Worm (Caenorhabditis elegans): ENCODE measurements around the gene gsp-2.

gsp-2 gene

ce11 chrIII:7310662-7311340, 25.6 kb upstream of the gsp-2 start, which contains the start of the genes F56C9.6 and F56C9.3:
Gene F56C9.6, minus strand, starts transcription at chrIII:7310773.
Gene F56C9.3, plus strand, starts transcription at chrIII:7311290.
- TF ChIP-seq akir-1 (GFP tag; optimal IDR thresholded peaks at IDR 0.05) (no peak), ceh-40 (GFP tag; IDR thresholded peaks at IDR 0.05) (no peak), Y53G8AR.9 (GFP tag; conservative IDR thresholded peaks at IDR 0.05) (no peak), nhr-27 (tag; optimal IDR thresholded peaks at IDR 0.05) (no peak), pbrm-1 (GFP tag; IDR thresholded peaks at IDR 0.05) (no peak), lsy-27 (tag; optimal IDR thresholded peaks at IDR 0.05; ENCODE audit: borderline replicate concordance, insufficient read depth) (no peak), lin-35 (GFP tag; optimal IDR thresholded peaks at IDR 0.05) (no peak), rcor-1 (GFP tag; IDR thresholded peaks at IDR 0.05) (no peak), xnd-1 (tag; optimal IDR thresholded peaks at IDR 0.05) (peak; percentile 74), T07F8.4 (tag; optimal IDR thresholded peaks at IDR 0.05) (no peak), egrh-3 (GFP tag; IDR thresholded peaks at IDR 0.05) (no peak), dpl-1 (GFP tag; optimal IDR thresholded peaks at IDR 0.05) (peak; percentile 70), attf-5 (GFP tag; optimal IDR thresholded peaks at IDR 0.05) (no peak), tbp1 (GFP tag; optimal IDR thresholded peaks at IDR 0.05) (peak; percentile 16), snpc-4 (GFP tag; optimal IDR thresholded peaks at IDR 0.05) (no peak), snpc-4 (tag; optimal IDR thresholded peaks at IDR 0.05) (peak in 1 of 4 experiments; percentile 12), ztf-25 (GFP tag; IDR thresholded peaks at IDR 0.05) (no peak), bed-2 (GFP tag; IDR thresholded peaks at IDR 0.05) (no peak), F52B5.7 (tag; optimal IDR thresholded peaks at IDR 0.05) (no peak), hrde-1 (tag; optimal IDR thresholded peaks at IDR 0.05; ENCODE audit: borderline replicate concordance) (no peak), hsf-1 (GFP tag; IDR thresholded peaks at IDR 0.05) (0 out of 2 replicates have a peak, but pooled peaks have one; percentile 19), ets-4 (GFP tag; optimal IDR thresholded peaks at IDR 0.05) (no peak), mes-4 (tag; optimal IDR thresholded peaks at IDR 0.05) (no peak), Y53F4B.3 (GFP tag; IDR thresholded peaks at IDR 0.05) (no peak), hmg-20 (GFP tag; IDR thresholded peaks at IDR 0.05) (no peak), nhr-80 (tag; optimal IDR thresholded peaks at IDR 0.05) (no peak), fkh-3 (tag; optimal IDR thresholded peaks at IDR 0.05) (no peak), F55B11.4 (tag; optimal IDR thresholded peaks at IDR 0.05; ENCODE audit: borderline replicate concordance, insufficient read depth) (no peak), K11D2.4 (GFP tag; IDR thresholded peaks at IDR 0.05) (no peak), snpc-3.4 (tag; optimal IDR thresholded peaks at IDR 0.05) (peak; percentile 49), egl-44 (GFP tag; IDR thresholded peaks at IDR 0.05) (no peak), madf-10 (tag; optimal IDR thresholded peaks at IDR 0.05) (no peak), ekl-4 (GFP tag; IDR thresholded peaks at IDR 0.05) (0 out of 2 replicates have a peak, but pooled peaks have one; percentile 40), ama-1 (optimal IDR thresholded peaks at IDR 0.05) (no peak), ama-1 (GFP tag; optimal IDR thresholded peaks at IDR 0.05) (no peak), let-607 (tag; optimal IDR thresholded peaks at IDR 0.05) (no peak), lin-26 (GFP tag; IDR thresholded peaks at IDR 0.05) (0 out of 2 replicates have a peak, but pooled peaks have one; percentile 12), sea-2 (GFP tag; IDR thresholded peaks at IDR 0.05) (no peak), athp-1 (tag; optimal IDR thresholded peaks at IDR 0.05) (no peak), T26A5.8 (tag; optimal IDR thresholded peaks at IDR 0.05) (no peak), nfyb-1 (GFP tag; IDR thresholded peaks at IDR 0.05) (no peak), aptf-2 (GFP tag; conservative IDR thresholded peaks at IDR 0.05) (no peak), F39B2.1 (GFP tag; IDR thresholded peaks at IDR 0.05) (no peak), F22D6.2 (tag; optimal IDR thresholded peaks at IDR 0.05) (no peak), egl-18 (GFP tag; IDR thresholded peaks at IDR 0.05) (no peak), dpff-1 (tag; optimal IDR thresholded peaks at IDR 0.05) (no peak), repo-1 (tag; optimal IDR thresholded peaks at IDR 0.05) (no peak), K12H6.12 (tag; optimal IDR thresholded peaks at IDR 0.05) (no peak), efl-1 (GFP tag; optimal IDR thresholded peaks at IDR 0.05) (peak; percentile 95)
